Worm (Caenorhabditis elegans): ENCODE data around the gene C48B4.13.

DNA sequence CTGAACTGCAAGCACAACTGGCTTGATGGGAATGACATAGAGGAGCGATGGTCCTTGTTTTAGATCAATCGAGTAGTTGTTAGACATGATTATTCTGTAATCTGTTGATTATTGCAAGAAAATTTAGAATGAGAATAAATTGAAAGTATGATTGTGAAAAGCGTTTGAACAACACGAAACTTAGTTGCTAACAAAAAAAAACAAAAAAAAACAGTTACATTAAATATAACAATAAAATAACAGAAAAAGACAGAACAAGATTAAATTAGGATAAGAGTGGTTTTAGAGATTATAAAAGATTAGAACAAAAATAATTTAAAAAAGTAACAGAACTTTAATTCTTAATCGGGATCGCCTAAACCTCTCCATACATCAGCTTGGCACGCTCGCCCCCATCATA, 5.3 kb upstream of the C48B4.13 start, which contains the start of gene C48B4.9:
- no peak for TF ChIP-seq pes-1 (GFP tag; IDR thresholded peaks at IDR 0.05)
- TF ChIP-seq ama-1 (optimal IDR thresholded peaks at IDR 0.05): no peak
- no peak for TF ChIP-seq flt-1 (GFP tag; IDR thresholded peaks at IDR 0.05)
- no peak for TF ChIP-seq hmbx-1 (tag; optimal IDR thresholded peaks at IDR 0.05)
- no peak for TF ChIP-seq ets-7 (tag; optimal IDR thresholded peaks at IDR 0.05)
- no peak for TF ChIP-seq hmg-4 (GFP tag; optimal IDR thresholded peaks at IDR 0.05)
- no peak for TF ChIP-seq tra-4 (tag; optimal IDR thresholded peaks at IDR 0.05)
- TF ChIP-seq tbx-37 (GFP tag; conservative IDR thresholded peaks at IDR 0.05): no peak
- no peak for TF ChIP-seq ceh-36 (tag; optimal IDR thresholded peaks at IDR 0.05)
- no peak for TF ChIP-seq hnd-1 (tag; optimal IDR thresholded peaks at IDR 0.05)
- no peak for TF ChIP-seq sea-1 (GFP tag; conservative IDR thresholded peaks at IDR 0.05)
- no peak for TF ChIP-seq F13C5.2 (tag; optimal IDR thresholded peaks at IDR 0.05)
- no peak for TF ChIP-seq tbx-11 (GFP tag; IDR thresholded peaks at IDR 0.05)
